Worm (Caenorhabditis elegans): Measurements from ENCODE around the gene K09E4.4.

DNA sequence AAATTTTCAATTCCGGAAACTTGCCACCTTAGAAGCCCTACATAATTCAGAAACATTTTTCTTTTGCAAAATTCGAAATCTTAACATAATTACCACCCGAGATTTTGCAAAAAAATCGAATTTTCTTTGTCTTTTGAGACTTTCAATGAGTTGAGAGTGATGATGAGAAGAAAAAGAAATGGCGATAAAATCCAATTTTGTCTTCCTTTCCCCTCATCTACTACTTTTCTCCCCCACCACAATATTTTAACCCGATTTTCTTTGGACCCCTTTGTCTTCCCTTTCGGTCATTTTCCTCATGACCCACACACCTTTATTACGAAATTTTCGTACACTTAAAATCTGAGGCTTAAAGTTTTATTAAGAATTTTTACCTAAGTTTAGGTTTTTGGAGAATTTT, 23.6 kb downstream of the K09E4.4 start:
- TF ChIP-seq aly-1 (tag; optimal IDR thresholded peaks at IDR 0.05) (no peak), hmg-4 (GFP tag; optimal IDR thresholded peaks at IDR 0.05) (no peak), tra-4 (tag; optimal IDR thresholded peaks at IDR 0.05) (no peak), ama-1 (optimal IDR thresholded peaks at IDR 0.05) (no peak), ceh-13 (GFP tag; optimal IDR thresholded peaks at IDR 0.05) (no peak), scrt-1 (GFP tag; IDR thresholded peaks at IDR 0.05) (no peak), B0310.2 (tag; optimal IDR thresholded peaks at IDR 0.05) (no peak), ets-7 (tag; optimal IDR thresholded peaks at IDR 0.05) (no peak), hnd-1 (tag; optimal IDR thresholded peaks at IDR 0.05) (no peak), F13C5.2 (tag; optimal IDR thresholded peaks at IDR 0.05) (no peak), flt-1 (GFP tag; IDR thresholded peaks at IDR 0.05) (no peak), tbx-37 (GFP tag; conservative IDR thresholded peaks at IDR 0.05) (no peak), sea-1 (GFP tag; conservative IDR thresholded peaks at IDR 0.05) (no peak)
